Fruit fly (Drosophila melanogaster): ENCODE results near the gene Sgs7.

The Sgs7 gene

dm6 chr3L:11528397-11528923 lies 18.8 kb downstream of the Sgs7 start (continued):
- TF ChIP-seq eyg (GFP tag; optimal IDR thresholded peaks at IDR 0.05) = no peak
- TF ChIP-seq Neu2 (GFP tag; optimal IDR thresholded peaks at IDR 0.05; ENCODE audit: borderline replicate concordance) = no peak
- TF ChIP-seq mam (GFP tag; optimal IDR thresholded peaks at IDR 0.05) = no peak
- peak; percentile 8 for TF ChIP-seq CG10147 (GFP tag; optimal IDR thresholded peaks at IDR 0.05)
- TF ChIP-seq tup (GFP tag; optimal IDR thresholded peaks at IDR 0.05) = no peak
- TF ChIP-seq CG1792 (GFP tag; optimal IDR thresholded peaks at IDR 0.05) = no peak
- peak; percentile 44 for TF ChIP-seq pros (GFP tag; optimal IDR thresholded peaks at IDR 0.05)
- no peak for TF ChIP-seq TFAM (GFP tag; optimal IDR thresholded peaks at IDR 0.05)
- TF ChIP-seq CG6813 (GFP tag; optimal IDR thresholded peaks at IDR 0.05) = peak; percentile 60
- TF ChIP-seq HLHmδ (GFP tag; optimal IDR thresholded peaks at IDR 0.05) = no peak
- no peak for TF ChIP-seq ind (GFP tag; optimal IDR thresholded peaks at IDR 0.05)
- no peak for TF ChIP-seq CG3407 (GFP tag; optimal IDR thresholded peaks at IDR 0.05)
- TF ChIP-seq CG34376 (GFP tag; optimal IDR thresholded peaks at IDR 0.05) = peak; percentile 40
- TF ChIP-seq CG17802 (tag; optimal IDR thresholded peaks at IDR 0.05) = no peak
- no peak for TF ChIP-seq eve (GFP tag; optimal IDR thresholded peaks at IDR 0.05)
- peak; percentile 1 for TF ChIP-seq CG17568 (GFP tag; optimal IDR thresholded peaks at IDR 0.05)
- TF ChIP-seq CG31365 (tag; optimal IDR thresholded peaks at IDR 0.05) = peak; percentile 6
- no peak for TF ChIP-seq CG17912 (GFP tag; optimal IDR thresholded peaks at IDR 0.05)
- TF ChIP-seq CG10431 (GFP tag; optimal IDR thresholded peaks at IDR 0.05) = no peak
- TF ChIP-seq CG7928 (GFP tag; optimal IDR thresholded peaks at IDR 0.05) = no peak
- TF ChIP-seq Meics (GFP tag; optimal IDR thresholded peaks at IDR 0.05) = peak; percentile 42
- no peak for TF ChIP-seq CG10565 (GFP tag; optimal IDR thresholded peaks at IDR 0.05)
- no peak for TF ChIP-seq CG13287 (GFP tag; IDR thresholded peaks at IDR 0.05; ENCODE audit: partially characterized antibody)
- peak; percentile 12 for TF ChIP-seq kah (GFP tag; optimal IDR thresholded peaks at IDR 0.05)
- peak; percentile 20 for TF ChIP-seq Vsx1 (GFP tag; optimal IDR thresholded peaks at IDR 0.05)
- peak; percentile 34 for TF ChIP-seq CG15514 (GFP tag; optimal IDR thresholded peaks at IDR 0.05)
- no peak for TF ChIP-seq mld (GFP tag; IDR thresholded peaks at IDR 0.05; ENCODE audit: partially characterized antibody)
- peak; percentile 14 for TF ChIP-seq CG13424 (tag; optimal IDR thresholded peaks at IDR 0.05)
- TF ChIP-seq ERR (GFP tag; optimal IDR thresholded peaks at IDR 0.05) = no peak
- no peak for TF ChIP-seq inv (GFP tag; IDR thresholded peaks at IDR 0.05; ENCODE audit: partially characterized antibody)
- TF ChIP-seq gce (GFP tag; IDR thresholded peaks at IDR 0.05) = no peak
- no peak for TF ChIP-seq unc-4 (GFP tag; IDR thresholded peaks at IDR 0.05; ENCODE audit: partially characterized antibody)
- TF ChIP-seq CG15269 (tag; optimal IDR thresholded peaks at IDR 0.05) = peak; percentile 25
- TF ChIP-seq pan (optimal IDR thresholded peaks at IDR 0.05) = no peak
- TF ChIP-seq pan (GFP tag; optimal IDR thresholded peaks at IDR 0.05 in 1 of 2, IDR thresholded peaks at IDR 0.05 in 1 of 2) = peak in 1 of 2 experiments; percentile 37
- TF ChIP-seq Lpt (GFP tag; optimal IDR thresholded peaks at IDR 0.05) = no peak
- TF ChIP-seq nau (GFP tag; optimal IDR thresholded peaks at IDR 0.05) = peak; percentile 23
- no peak for TF ChIP-seq B-H1 (GFP tag; IDR thresholded peaks at IDR 0.05)
- TF ChIP-seq fd3F (GFP tag; optimal IDR thresholded peaks at IDR 0.05) = peak; percentile 39
- TF ChIP-seq fu2 (GFP tag; optimal IDR thresholded peaks at IDR 0.05) = no peak
- TF ChIP-seq CG6765 (GFP tag; optimal IDR thresholded peaks at IDR 0.05) = peak; percentile 51
- peak; percentile 25 for TF ChIP-seq scrt (GFP tag; optimal IDR thresholded peaks at IDR 0.05)
- TF ChIP-seq Six4 (GFP tag; optimal IDR thresholded peaks at IDR 0.05) = no peak
- TF ChIP-seq Dbx (GFP tag; IDR thresholded peaks at IDR 0.05) = 0 out of 3 replicates have a peak, but pooled peaks have one; percentile 16
- TF ChIP-seq D19A (tag; optimal IDR thresholded peaks at IDR 0.05) = no peak
- TF ChIP-seq pnt (GFP tag; optimal IDR thresholded peaks at IDR 0.05) = no peak
- TF ChIP-seq CG7987 (GFP tag; optimal IDR thresholded peaks at IDR 0.05) = peak; percentile 73
- TF ChIP-seq CG7745 (tag; optimal IDR thresholded peaks at IDR 0.05) = no peak
- peak; percentile 42 for TF ChIP-seq CG12071 (GFP tag; optimal IDR thresholded peaks at IDR 0.05)
